Worm (Caenorhabditis elegans): Measurements from ENCODE around the gene fbxa-190.

Gene fbxa-190

ce11 chrX:1322997-1323396 lies 48.8 kb upstream of the fbxa-190 start (continued):
- TF ChIP-seq nhr-11 (tag; optimal IDR thresholded peaks at IDR 0.05) (peak; percentile 59), dpl-1 (GFP tag; optimal IDR thresholded peaks at IDR 0.05) (peak in 2 of 3 experiments; percentile 7 to 35), fkh-8 (tag; optimal IDR thresholded peaks at IDR 0.05) (peak; percentile 88), mab-9 (GFP tag; IDR thresholded peaks at IDR 0.05) (peak; percentile 67), ztf-4 (tag; optimal IDR thresholded peaks at IDR 0.05) (peak; percentile 74), efl-3 (GFP tag; optimal IDR thresholded peaks at IDR 0.05) (no peak), nhr-12 (tag; optimal IDR thresholded peaks at IDR 0.05) (no peak), skn-1 (tag; optimal IDR thresholded peaks at IDR 0.05) (peak; percentile 92), nhr-19 (GFP tag; conservative IDR thresholded peaks at IDR 0.05) (peak; percentile 72), egl-13 (tag; optimal IDR thresholded peaks at IDR 0.05) (peak; percentile 34), fkh-4 (tag; optimal IDR thresholded peaks at IDR 0.05; ENCODE audit: borderline replicate concordance) (no peak), ceh-8 (GFP tag; optimal IDR thresholded peaks at IDR 0.05) (peak; percentile 65), F16B12.6 (tag; optimal IDR thresholded peaks at IDR 0.05) (no peak), mdl-1 (tag; optimal IDR thresholded peaks at IDR 0.05) (peak; percentile 33 to 85), jun-1 (tag; optimal IDR thresholded peaks at IDR 0.05) (peak; percentile 91), nhr-76 (tag; optimal IDR thresholded peaks at IDR 0.05) (no peak), ces-1 (GFP tag; optimal IDR thresholded peaks at IDR 0.05) (peak; percentile 58), grh-1 (GFP tag; IDR thresholded peaks at IDR 0.05) (no peak; the same call in 1 of the 2 replicates), rnt-1 (tag; optimal IDR thresholded peaks at IDR 0.05) (peak; percentile 27), mep-1 (tag; optimal IDR thresholded peaks at IDR 0.05) (peak; percentile 80), lir-3 (tag; optimal IDR thresholded peaks at IDR 0.05; ENCODE audit: poor library complexity) (no peak), lin-14 (GFP tag; optimal IDR thresholded peaks at IDR 0.05) (peak; percentile 83), hpl-2 (GFP tag; optimal IDR thresholded peaks at IDR 0.05) (peak; percentile 76), hlh-4 (tag; optimal IDR thresholded peaks at IDR 0.05) (no peak), tbx-2 (tag; optimal IDR thresholded peaks at IDR 0.05) (peak; percentile 79), fos-1 (tag; optimal IDR thresholded peaks at IDR 0.05) (peak; percentile 90), zip-4 (GFP tag; optimal IDR thresholded peaks at IDR 0.05) (no peak), ets-5 (GFP tag; IDR thresholded peaks at IDR 0.05) (no peak), efl-1 (optimal IDR thresholded peaks at IDR 0.05) (peak; percentile 58 to 73), efl-1 (GFP tag; optimal IDR thresholded peaks at IDR 0.05 in 1 of 2) (peak in 1 of 2 experiments; percentile 86), unc-86 (tag; optimal IDR thresholded peaks at IDR 0.05) (peak; percentile 54), C16A3.4 (tag; optimal IDR thresholded peaks at IDR 0.05) (peak; percentile 89), pag-3 (tag; optimal IDR thresholded peaks at IDR 0.05; ENCODE audit: borderline replicate concordance, insufficient read depth) (no peak), C04F5.9 (tag; optimal IDR thresholded peaks at IDR 0.05) (peak; percentile 11), tlp-1 (tag; optimal IDR thresholded peaks at IDR 0.05) (no peak), unc-30 (tag; optimal IDR thresholded peaks at IDR 0.05) (no peak), aha-1 (tag; optimal IDR thresholded peaks at IDR 0.05) (no peak), aly-2 (tag; optimal IDR thresholded peaks at IDR 0.05) (peak; percentile 67)

- TF ChIP-seq Y116A8C.19 (tag; optimal IDR thresholded peaks at IDR 0.05; ENCODE audit: borderline replicate concordance) (no peak), ets-5 (GFP tag; IDR thresholded peaks at IDR 0.05) (no peak), unc-130 (tag; optimal IDR thresholded peaks at IDR 0.05) (no peak), sup-37 (GFP tag; optimal IDR thresholded peaks at IDR 0.05) (no peak)
Observed at ce11 chrX:1327201-1327600, 44.6 kb upstream of the fbxa-190 start.

- TF ChIP-seq tlp-1 (tag; optimal IDR thresholded peaks at IDR 0.05) (no peak), dsc-1 (tag; optimal IDR thresholded peaks at IDR 0.05) (no peak), mdl-1 (tag; optimal IDR thresholded peaks at IDR 0.05) (no peak), efl-1 (optimal IDR thresholded peaks at IDR 0.05) (no peak), efl-1 (GFP tag; optimal IDR thresholded peaks at IDR 0.05 in 1 of 2) (no peak), unc-86 (tag; optimal IDR thresholded peaks at IDR 0.05) (no peak), hlh-4 (tag; optimal IDR thresholded peaks at IDR 0.05) (no peak), pax-3 (tag; optimal IDR thresholded peaks at IDR 0.05) (no peak), ceh-8 (GFP tag; optimal IDR thresholded peaks at IDR 0.05) (no peak), lin-39 (tag; optimal IDR thresholded peaks at IDR 0.05) (no peak), fkh-8 (tag; optimal IDR thresholded peaks at IDR 0.05) (no peak), alr-1 (tag; optimal IDR thresholded peaks at IDR 0.05; ENCODE audit: borderline replicate concordance) (no peak), egl-13 (tag; optimal IDR thresholded peaks at IDR 0.05) (no peak), nhr-11 (tag; optimal IDR thresholded peaks at IDR 0.05) (no peak), Y116A8C.19 (tag; optimal IDR thresholded peaks at IDR 0.05; ENCODE audit: borderline replicate concordance) (no peak), ceh-90 (tag; optimal IDR thresholded peaks at IDR 0.05) (no peak), hlh-17 (GFP tag; optimal IDR thresholded peaks at IDR 0.05; ENCODE audit: borderline replicate concordance) (no peak)
Observed at ce11 chrX:1329847-1330246, 42.0 kb upstream of the fbxa-190 start, which contains the start of gene F21E9.2. F21E9.2 (minus strand) TSS chrX:1329947.

Measured in whole organism, L1 larva.